Worm (Caenorhabditis elegans) whole organism, L4/young adult: ENCODE measurements around the gene F47G3.3.

Source experiments
- W03F9.2 ChIP-seq: fragments of 150-350 bp; optimal IDR thresholded peaks from 2 replicates; lab custom pipeline; 2014; ENCODE audit warnings: missing biosample characterization, missing genetic modification characterization
- dao-5 ChIP-seq: sonication (generic microtip); optimal IDR thresholded peaks from 2 replicates; lab custom pipeline; 2016; ENCODE audit warnings: missing genotype, missing genetic modification characterization, moderate library complexity, missing compliant biosample characterization
- him-1 ChIP-seq: sonication (generic microtip); optimal IDR thresholded peaks from 2 replicates; lab custom pipeline; 2016; ENCODE audit warnings: missing genotype, missing genetic modification reagents, missing genetic modification characterization, missing compliant biosample characterization

DNA sequence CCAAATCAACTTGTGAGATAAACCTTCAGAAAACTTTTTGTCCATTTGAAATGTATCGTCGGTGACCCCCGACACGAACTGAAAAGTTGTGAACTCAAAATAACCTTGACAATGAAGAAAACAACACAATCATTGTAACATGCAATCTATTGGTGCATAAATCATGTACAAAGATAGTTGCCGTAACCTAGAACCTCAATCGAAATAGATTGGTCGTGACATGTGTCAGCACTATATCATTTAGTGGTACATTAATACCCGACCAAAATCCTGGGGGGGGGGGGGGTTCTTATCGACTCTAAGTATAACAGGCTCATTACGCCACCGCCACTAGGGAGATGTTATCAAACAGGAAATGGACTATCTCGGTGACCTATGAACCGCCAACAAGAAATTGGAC is 51.1 kb downstream of the F47G3.3 start:
- no peak for TF ChIP-seq him-1
- TF ChIP-seq W03F9.2 (tag; lab: Kevin White, UChicago) = no peak
- no peak for TF ChIP-seq dao-5 (tag; lab: Kevin White, UChicago)
